Worm (Caenorhabditis elegans): ENCODE results near the gene zyg-12.
"Not testable (repeated sequence)": the region's sequence is repeated elsewhere in the genome, so short reads cannot be mapped to it uniquely, and the experiment has no call there.

The zyg-12 gene

ce11 chrII:4949380-4949950 is at the start of gene zyg-12, which contains the start of gene try-1:
TSS of gene zyg-12 (plus strand) at chrII:4949900.
TSS of gene try-1 (minus strand) at chrII:4949527.
- TF ChIP-seq unc-62 (GFP tag; optimal IDR thresholded peaks at IDR 0.05): no peak

- TF ChIP-seq unc-62 (GFP tag; optimal IDR thresholded peaks at IDR 0.05): no peak
These were observed 47.7 kb upstream of the zyg-12 start, which contains the start of gene R05F9.9 for ce11 chrII:4902035-4902434. TSS of gene R05F9.9 (minus strand) at chrII:4902100.

- TF ChIP-seq unc-62 (GFP tag; optimal IDR thresholded peaks at IDR 0.05): not testable (repeated sequence)
These were observed 46.0 kb upstream of the zyg-12 start, which contains the start of gene sgt-1 for ce11 chrII:4903696-4904095. TSS of gene sgt-1 (minus strand) at chrII:4903796.

ce11 chrII:4904277-4904676 is 45.4 kb upstream of the zyg-12 start:
- no peak for TF ChIP-seq unc-62 (GFP tag; optimal IDR thresholded peaks at IDR 0.05)

- no peak for TF ChIP-seq unc-62 (GFP tag; optimal IDR thresholded peaks at IDR 0.05)
These were observed 44.9 kb upstream of the zyg-12 start, which contains the start of gene btbd-10 for ce11 chrII:4904778-4905177. TSS of gene btbd-10 (plus strand) at chrII:4905008.

ce11 chrII:4905331-4905730 is 44.4 kb upstream of the zyg-12 start:
- TF ChIP-seq unc-62 (GFP tag; optimal IDR thresholded peaks at IDR 0.05): no peak

ce11 chrII:4905883-4906282 is 43.8 kb upstream of the zyg-12 start:
- no peak for TF ChIP-seq unc-62 (GFP tag; optimal IDR thresholded peaks at IDR 0.05)

ce11 chrII:4908160-4908559 is 41.5 kb upstream of the zyg-12 start:
- no peak for TF ChIP-seq unc-62 (GFP tag; optimal IDR thresholded peaks at IDR 0.05)

ce11 chrII:4914214-4914613 is 35.5 kb upstream of the zyg-12 start, which contains the start of gene R05F9.11:
TSS of gene R05F9.11 (minus strand) at chrII:4914218.
- TF ChIP-seq unc-62 (GFP tag; optimal IDR thresholded peaks at IDR 0.05): no peak

- TF ChIP-seq unc-62 (GFP tag; optimal IDR thresholded peaks at IDR 0.05): no peak
These were observed 34.1 kb upstream of the zyg-12 start for ce11 chrII:4915572-4915971.

ce11 chrII:4916462-4916861 is 33.2 kb upstream of the zyg-12 start, which contains the start of gene msp-31:
TSS of gene msp-31 (minus strand) at chrII:4916562.
- TF ChIP-seq unc-62 (GFP tag; optimal IDR thresholded peaks at IDR 0.05): not testable (repeated sequence)

ce11 chrII:4918501-4919021 is 31.1 kb upstream of the zyg-12 start:
- no peak for TF ChIP-seq unc-62 (GFP tag; optimal IDR thresholded peaks at IDR 0.05)

ce11 chrII:4920608-4921007 is 29.1 kb upstream of the zyg-12 start:
- TF ChIP-seq unc-62 (GFP tag; optimal IDR thresholded peaks at IDR 0.05): no peak

- TF ChIP-seq unc-62 (GFP tag; optimal IDR thresholded peaks at IDR 0.05): no peak
These were observed 25.0 kb upstream of the zyg-12 start for ce11 chrII:4924729-4925128.

- TF ChIP-seq unc-62 (GFP tag; optimal IDR thresholded peaks at IDR 0.05): no peak
These were observed 24.4 kb upstream of the zyg-12 start, which contains the start of gene aagr-2 for ce11 chrII:4925198-4925764. TSS of gene aagr-2 (minus strand) at chrII:4925248.

ce11 chrII:4931286-4931685 is 18.4 kb upstream of the zyg-12 start:
- no peak for TF ChIP-seq unc-62 (GFP tag; optimal IDR thresholded peaks at IDR 0.05)

ce11 chrII:4932727-4933126 is 17.0 kb upstream of the zyg-12 start, which contains the start of gene msp-152:
TSS of gene msp-152 (plus strand) at chrII:4933027.
- not testable (repeated sequence) for TF ChIP-seq unc-62 (GFP tag; optimal IDR thresholded peaks at IDR 0.05)

Measured in whole organism, dauer.